Fruit fly (Drosophila melanogaster): Measurements from ENCODE around the gene kraken.

Gene kraken

DNA sequence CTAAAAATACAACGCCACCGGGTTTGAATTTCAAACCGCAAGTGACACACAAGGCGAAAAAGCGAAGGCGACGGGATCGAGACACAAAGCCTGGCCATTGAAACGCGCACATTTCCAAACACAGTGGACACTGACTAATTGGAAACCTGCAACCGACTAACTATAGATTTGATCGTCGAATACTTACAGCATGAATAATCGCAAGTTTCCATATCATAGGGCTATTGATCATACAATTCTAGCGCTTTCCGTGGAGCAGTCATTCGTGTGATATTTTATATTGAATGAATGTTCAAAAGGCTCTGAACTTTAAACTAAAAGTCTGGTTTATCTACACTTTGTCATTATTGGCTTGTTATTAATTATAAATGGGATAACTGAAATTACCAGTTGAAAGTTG is 9.3 kb upstream of the kraken start (continued):
- TF ChIP-seq vri (GFP tag; optimal IDR thresholded peaks at IDR 0.05) (peak; percentile 4), CG1621 (tag; optimal IDR thresholded peaks at IDR 0.05) (no peak), OdsH (GFP tag; optimal IDR thresholded peaks at IDR 0.05) (peak; percentile 36), CG6854 (GFP tag; optimal IDR thresholded peaks at IDR 0.05) (no peak), Ets21C (GFP tag; optimal IDR thresholded peaks at IDR 0.05) (peak; percentile 24), Hr38 (GFP tag; optimal IDR thresholded peaks at IDR 0.05) (no peak), CG9139 (GFP tag; optimal IDR thresholded peaks at IDR 0.05) (no peak), Met (GFP tag; optimal IDR thresholded peaks at IDR 0.05) (peak; percentile 52), CG8119 (GFP tag; IDR thresholded peaks at IDR 0.05) (no peak), spab (GFP tag; optimal IDR thresholded peaks at IDR 0.05) (no peak), Lpt (GFP tag; optimal IDR thresholded peaks at IDR 0.05) (peak; percentile 3), dsx (GFP tag; optimal IDR thresholded peaks at IDR 0.05; ENCODE audit: poor library complexity, severe bottlenecking) (no peak), CG10669 (GFP tag; optimal IDR thresholded peaks at IDR 0.05) (no peak), CG11294 (GFP tag; IDR thresholded peaks at IDR 0.05) (no peak), Sox15 (GFP tag; optimal IDR thresholded peaks at IDR 0.05) (no peak), Hr39 (GFP tag; optimal IDR thresholded peaks at IDR 0.05) (peak; percentile 53), Hr4 (GFP tag; optimal IDR thresholded peaks at IDR 0.05) (peak; percentile 39), CG31627 (GFP tag; optimal IDR thresholded peaks at IDR 0.05) (peak; percentile 40), CG11902 (GFP tag; optimal IDR thresholded peaks at IDR 0.05) (no peak), Eip78C (GFP tag) (peak; percentile 62), Sox14 (GFP tag; optimal IDR thresholded peaks at IDR 0.05) (no peak), CG15336 (GFP tag; IDR thresholded peaks at IDR 0.05) (no peak), CG6163 (GFP tag; IDR thresholded peaks at IDR 0.05) (no peak), Gug (GFP tag; IDR thresholded peaks at IDR 0.05) (no peak), esn (GFP tag; optimal IDR thresholded peaks at IDR 0.05) (peak; percentile 52), fd59A (GFP tag; optimal IDR thresholded peaks at IDR 0.05) (no peak), topi (GFP tag; optimal IDR thresholded peaks at IDR 0.05) (peak; percentile 17), salr (GFP tag; optimal IDR thresholded peaks at IDR 0.05) (no peak), CG6808 (GFP tag; optimal IDR thresholded peaks at IDR 0.05) (no peak), Sox102F (GFP tag; optimal IDR thresholded peaks at IDR 0.05) (peak; percentile 4), CG7368 (GFP tag; optimal IDR thresholded peaks at IDR 0.05) (no peak), CG3919 (GFP tag; optimal IDR thresholded peaks at IDR 0.05) (no peak), net (GFP tag; optimal IDR thresholded peaks at IDR 0.05) (no peak), ss (GFP tag; optimal IDR thresholded peaks at IDR 0.05) (no peak), CG4318 (GFP tag; optimal IDR thresholded peaks at IDR 0.05) (no peak)

DNA sequence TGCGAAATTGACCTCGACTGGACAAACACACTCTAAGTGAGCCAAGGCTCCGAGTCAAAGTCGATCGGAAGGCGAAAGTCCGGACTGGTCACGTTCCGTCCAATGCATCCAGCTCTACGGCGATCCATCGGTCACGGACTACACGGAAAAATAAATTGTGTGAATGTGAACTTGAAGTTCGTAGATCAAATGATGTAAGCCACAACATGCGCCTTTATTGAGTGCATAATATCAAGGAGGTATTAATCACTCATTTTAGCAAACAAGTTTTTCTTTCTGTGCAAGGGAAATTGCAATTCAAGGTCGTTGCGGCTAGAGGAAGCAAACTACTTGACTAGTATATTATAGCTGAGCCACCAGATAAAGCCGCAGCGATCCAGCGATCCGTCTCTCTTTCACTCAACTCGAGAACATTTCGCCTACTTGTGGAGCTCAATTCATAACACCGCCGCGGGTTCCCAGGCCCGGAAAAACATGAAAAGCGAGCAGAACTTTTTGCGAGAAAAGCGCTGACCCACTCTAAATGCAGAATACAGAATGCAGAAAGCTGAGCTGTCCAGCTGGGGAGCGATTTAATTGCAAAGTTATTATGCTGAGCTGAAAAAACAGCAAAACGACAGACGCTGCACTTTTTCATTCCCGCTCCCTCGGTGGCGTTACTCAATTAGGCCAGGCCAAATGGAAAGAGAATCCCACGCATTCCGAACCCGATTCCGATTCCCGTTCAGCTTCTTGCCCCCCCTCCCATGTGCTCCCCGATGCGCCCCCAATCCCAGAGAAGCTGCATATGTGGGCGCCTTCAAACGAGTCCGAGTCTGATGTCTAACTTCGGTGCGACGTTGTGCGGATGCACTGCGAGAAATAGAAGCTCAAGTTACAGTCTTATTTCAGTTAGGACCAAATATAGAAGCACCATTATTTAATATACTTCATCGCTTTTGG is 8.4 kb upstream of the kraken start:
- peak; percentile 41 for TF ChIP-seq svp (GFP tag)
- TF ChIP-seq spab (GFP tag; optimal IDR thresholded peaks at IDR 0.05) = peak; percentile 34
- peak; percentile 28 for TF ChIP-seq CG3919 (GFP tag; optimal IDR thresholded peaks at IDR 0.05)
- no peak for TF ChIP-seq CG31627 (GFP tag; optimal IDR thresholded peaks at IDR 0.05)
- TF ChIP-seq dac (GFP tag; optimal IDR thresholded peaks at IDR 0.05) = peak; percentile 11
- TF ChIP-seq CG11902 (GFP tag; optimal IDR thresholded peaks at IDR 0.05) = no peak
- TF ChIP-seq CG7368 (GFP tag; optimal IDR thresholded peaks at IDR 0.05) = peak; percentile 18
- TF ChIP-seq CG6854 (GFP tag; optimal IDR thresholded peaks at IDR 0.05) = peak; percentile 16
- peak; percentile 74 for TF ChIP-seq eg (GFP tag; IDR thresholded peaks at IDR 0.05)
- peak; percentile 62 for TF ChIP-seq CG32006 (GFP tag; optimal IDR thresholded peaks at IDR 0.05)
- no peak for TF ChIP-seq CG34406 (GFP tag; optimal IDR thresholded peaks at IDR 0.05)
- peak; percentile 80 for TF ChIP-seq CG6163 (GFP tag; IDR thresholded peaks at IDR 0.05)
- TF ChIP-seq CG1621 (tag; optimal IDR thresholded peaks at IDR 0.05) = peak; percentile 45
- TF ChIP-seq Sox102F (GFP tag; optimal IDR thresholded peaks at IDR 0.05) = no peak
- peak; percentile 41 for TF ChIP-seq CG10631 (GFP tag; optimal IDR thresholded peaks at IDR 0.05)
- peak; percentile 57; the same call in 2 of the 3 replicates for TF ChIP-seq CG8119 (GFP tag; IDR thresholded peaks at IDR 0.05)
- peak; percentile 34 for TF ChIP-seq CG6808 (GFP tag; optimal IDR thresholded peaks at IDR 0.05)
- TF ChIP-seq CG3032 (tag; optimal IDR thresholded peaks at IDR 0.05) = peak; percentile 28
- peak; percentile 23 for TF ChIP-seq Eip75B (GFP tag; optimal IDR thresholded peaks at IDR 0.05)
- peak; percentile 22 for TF ChIP-seq pdm3 (GFP tag; optimal IDR thresholded peaks at IDR 0.05)
- TF ChIP-seq achi (GFP tag; optimal IDR thresholded peaks at IDR 0.05) = peak; percentile 45
- peak; percentile 36 for TF ChIP-seq net (GFP tag; optimal IDR thresholded peaks at IDR 0.05)
- TF ChIP-seq salr (GFP tag; optimal IDR thresholded peaks at IDR 0.05) = peak in 1 of 2 experiments; percentile 19
- peak; percentile 76 for TF ChIP-seq Eip78C (GFP tag)
- TF ChIP-seq acj6 (GFP tag; optimal IDR thresholded peaks at IDR 0.05) = peak; percentile 18
- TF ChIP-seq Ets96B (tag; optimal IDR thresholded peaks at IDR 0.05) = peak; percentile 50
- TF ChIP-seq CG15336 (GFP tag; IDR thresholded peaks at IDR 0.05) = peak; percentile 49
- TF ChIP-seq CG10669 (GFP tag; optimal IDR thresholded peaks at IDR 0.05) = peak; percentile 53
- TF ChIP-seq ss (GFP tag; optimal IDR thresholded peaks at IDR 0.05) = no peak
- TF ChIP-seq topi (GFP tag; optimal IDR thresholded peaks at IDR 0.05) = peak; percentile 17

All from whole organism, prepupa.